Worm (Caenorhabditis elegans) whole organism, midembryonic: Measurements from ENCODE around the gene cdh-12.

Experiments
- T22C8.4 ChIP-seq: fragments of 200-800 bp; sonication (Bioruptor generic); IDR thresholded peaks from 2 replicates; pipeline ENCODE4 v1.3.6; 2022; ENCODE audit warnings: missing genetic modification characterization, missing compliant biosample characterization
- cog-1 ChIP-seq: sonication (generic microtip); optimal IDR thresholded peaks from 2 replicates; lab custom pipeline; 2016; ENCODE audit warnings: missing genetic modification characterization, missing compliant biosample characterization
- flt-1 ChIP-seq: fragments of 200-800 bp; sonication (Bioruptor generic); IDR thresholded peaks from 2 replicates; pipeline ENCODE4 v1.3.6; 2022; ENCODE audit warnings: missing genetic modification characterization, missing compliant biosample characterization
- klf-2 ChIP-seq: fragments of 200-800 bp; sonication (Bioruptor generic); conservative IDR thresholded peaks from 2 replicates; pipeline ENCODE4 v1.3.6; 2022; ENCODE audit warnings: missing genetic modification reagents, missing genetic modification characterization, missing compliant biosample characterization
- med-1 ChIP-seq: sonication (generic microtip); optimal IDR thresholded peaks from 2 replicates; lab custom pipeline; 2017; ENCODE audit warnings: missing genetic modification characterization, mild to moderate bottlenecking, missing compliant biosample characterization, antibody characterized with exemption, missing genetic modification reagents; ENCODE audit not compliant: insufficient read depth
- ref-1 ChIP-seq: fragments of 200-800 bp; sonication (Bioruptor generic); conservative IDR thresholded peaks from 2 replicates; pipeline ENCODE4 v1.3.6; 2022; ENCODE audit warnings: missing genetic modification reagents, missing genetic modification characterization, missing compliant biosample characterization
- tab-1 ChIP-seq: fragments of 200-800 bp; sonication (Bioruptor generic); IDR thresholded peaks from 2 replicates; pipeline ENCODE4 v1.3.6; 2022; ENCODE audit warnings: missing genetic modification characterization, missing compliant biosample characterization
- ztf-23 ChIP-seq: fragments of 200-800 bp; sonication (Bioruptor generic); IDR thresholded peaks from 2 replicates; pipeline ENCODE4 v1.3.6; 2022; ENCODE audit warnings: missing genetic modification reagents, missing genetic modification characterization, missing compliant biosample characterization
- ztf-29 ChIP-seq: fragments of 200-800 bp; sonication (Bioruptor generic); IDR thresholded peaks from 2 replicates; pipeline ENCODE4 v1.3.6; 2022; ENCODE audit warnings: missing genetic modification reagents, missing genetic modification characterization, missing compliant biosample characterization

DNA sequence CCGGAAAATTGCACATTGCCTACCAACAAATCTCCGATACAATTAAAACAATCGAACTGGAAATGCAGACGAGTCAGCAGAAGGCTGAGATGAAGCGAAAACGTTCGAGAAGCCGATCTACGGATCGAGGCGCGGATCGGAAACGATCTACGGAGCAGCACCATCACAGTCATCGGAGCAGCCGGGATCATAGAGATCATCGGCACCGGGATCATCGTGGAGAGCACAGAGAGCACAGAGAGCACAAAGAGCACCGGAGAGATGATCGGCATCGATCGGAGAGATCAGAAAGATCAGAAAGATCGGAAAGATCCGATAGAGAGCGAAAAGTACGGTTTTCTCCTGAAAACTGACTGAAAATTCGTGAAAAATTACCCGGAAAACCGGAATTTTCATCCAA lies 53.6 kb downstream of the cdh-12 start:
- no peak for TF ChIP-seq ref-1 (GFP tag; lab: Robert Waterston, UW)
- TF ChIP-seq cog-1: no peak
- no peak for TF ChIP-seq flt-1
- no peak for TF ChIP-seq med-1 (GFP tag; lab: Kevin White, UChicago)
- TF ChIP-seq ztf-23 (GFP tag; lab: Robert Waterston, UW): no peak
- TF ChIP-seq klf-2 (GFP tag; lab: Robert Waterston, UW): no peak
- no peak for TF ChIP-seq T22C8.4 (GFP tag; lab: Robert Waterston, UW)
- no peak for TF ChIP-seq tab-1 (GFP tag; lab: Robert Waterston, UW)
- TF ChIP-seq ztf-29 (GFP tag; lab: Robert Waterston, UW): no peak
